Worm (Caenorhabditis elegans): ENCODE data around the gene F41H10.2.

F41H10.2 gene

DNA sequence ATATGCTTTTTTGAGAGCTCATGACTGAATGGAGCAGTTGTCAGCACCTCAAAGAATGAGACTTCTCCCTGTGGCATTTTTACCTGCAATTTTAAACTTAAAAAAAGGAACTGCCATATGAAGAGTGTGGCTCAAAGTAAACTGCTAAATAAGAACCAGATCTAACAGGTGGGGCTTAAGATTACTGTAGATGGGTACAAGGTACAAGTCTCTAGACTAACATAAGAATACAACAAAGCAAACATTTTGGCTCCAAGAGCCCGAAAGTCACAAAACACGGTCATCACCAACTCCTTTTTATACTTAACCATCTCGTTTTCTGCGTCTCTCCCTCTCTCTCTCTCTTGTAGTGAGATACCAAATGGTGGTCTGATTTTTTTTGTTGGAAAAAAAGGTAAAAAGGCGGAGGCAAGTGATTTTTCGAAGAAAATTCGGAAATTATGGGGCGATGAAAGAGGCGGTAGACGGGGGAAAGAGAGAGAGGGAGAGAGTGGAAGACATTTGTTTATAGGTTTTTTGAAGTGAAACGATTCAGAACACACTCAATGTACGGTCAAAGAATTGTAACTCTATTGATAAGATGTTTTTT, 7.1 kb downstream of the F41H10.2 start, which contains the start of gene elo-6:
Gene elo-6 (minus strand): TSS at position 83 of the 589 bp plus-strand sequence.
- TF ChIP-seq pax-1 (tag; optimal IDR thresholded peaks at IDR 0.05) (peak; percentile 7), K02D7.2 (tag; optimal IDR thresholded peaks at IDR 0.05) (no peak)

DNA sequence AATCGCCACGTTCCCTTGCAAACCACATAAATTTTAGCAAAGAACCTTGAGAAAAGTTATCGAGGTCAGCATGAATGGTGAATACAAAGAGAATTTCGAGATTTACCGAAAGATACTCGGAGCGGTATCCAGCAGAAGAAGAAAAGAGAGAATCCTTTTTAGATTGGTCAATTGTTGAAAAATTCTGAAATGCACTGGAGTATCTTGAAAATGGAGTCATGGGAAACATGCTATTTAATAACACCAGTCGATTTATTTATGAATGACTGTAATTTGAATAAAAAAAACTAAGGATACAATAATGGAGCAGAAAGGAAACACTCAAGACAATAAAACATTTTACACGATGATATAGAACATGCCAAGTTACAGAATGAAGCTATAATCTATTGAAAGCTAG, 8.5 kb downstream of the F41H10.2 start:
- TF ChIP-seq hlh-6 (tag; optimal IDR thresholded peaks at IDR 0.05) (no peak), eyg-1 (tag; optimal IDR thresholded peaks at IDR 0.05) (no peak), lin-11 (tag; optimal IDR thresholded peaks at IDR 0.05) (no peak), ztf-16 (tag; optimal IDR thresholded peaks at IDR 0.05) (no peak), Y22D7AL.16 (tag; optimal IDR thresholded peaks at IDR 0.05) (no peak), ahr-1 (tag; optimal IDR thresholded peaks at IDR 0.05) (no peak), npax-4 (tag; optimal IDR thresholded peaks at IDR 0.05) (no peak), pha-4 (tag; optimal IDR thresholded peaks at IDR 0.05) (no peak), ceh-18 (tag; optimal IDR thresholded peaks at IDR 0.05) (no peak), ceh-6 (GFP tag; optimal IDR thresholded peaks at IDR 0.05) (no peak), K02D7.2 (tag; optimal IDR thresholded peaks at IDR 0.05) (no peak), fkh-10 (GFP tag; optimal IDR thresholded peaks at IDR 0.05) (no peak), elt-2 (tag; optimal IDR thresholded peaks at IDR 0.05) (no peak), ama-1 (optimal IDR thresholded peaks at IDR 0.05) (no peak), ceh-34 (tag; optimal IDR thresholded peaks at IDR 0.05) (no peak), sox-4 (tag; optimal IDR thresholded peaks at IDR 0.05) (no peak)

DNA sequence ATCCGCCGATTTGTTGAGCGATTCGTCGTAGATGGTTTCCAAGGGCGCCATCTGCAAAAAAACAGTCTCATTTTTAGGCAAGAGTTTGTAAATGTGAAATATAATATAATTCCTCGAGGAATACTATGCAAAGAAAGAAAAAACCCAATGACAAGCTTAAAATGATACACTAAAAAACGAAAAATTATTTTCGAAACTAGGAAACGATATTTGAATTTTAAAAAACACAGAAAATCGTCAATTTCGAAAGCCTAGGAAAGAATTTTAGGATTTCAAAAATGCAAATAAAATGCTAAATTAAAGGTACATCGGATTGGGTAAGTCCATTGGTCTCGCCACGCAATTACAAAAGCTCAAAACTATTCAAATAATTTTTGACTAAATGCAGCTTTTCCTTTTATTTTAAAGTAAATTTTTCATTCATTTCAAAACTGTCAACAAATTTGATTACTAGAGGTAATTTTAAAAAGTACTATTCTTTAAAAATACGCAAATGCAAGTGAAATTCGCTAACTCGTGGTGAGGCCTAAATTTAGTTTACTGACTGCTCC, 10.1 kb downstream of the F41H10.2 start, which contains the start of the genes htp-1 and ZK616.5:
Gene htp-1 (minus strand): TSS at position 51 of the 551 bp plus-strand sequence.
Gene ZK616.5 (plus strand): TSS at position 423 of the 551 bp plus-strand sequence.
- no peak for TF ChIP-seq C38D4.7 (GFP tag; optimal IDR thresholded peaks at IDR 0.05)
- no peak for TF ChIP-seq elt-4 (tag; optimal IDR thresholded peaks at IDR 0.05)

DNA sequence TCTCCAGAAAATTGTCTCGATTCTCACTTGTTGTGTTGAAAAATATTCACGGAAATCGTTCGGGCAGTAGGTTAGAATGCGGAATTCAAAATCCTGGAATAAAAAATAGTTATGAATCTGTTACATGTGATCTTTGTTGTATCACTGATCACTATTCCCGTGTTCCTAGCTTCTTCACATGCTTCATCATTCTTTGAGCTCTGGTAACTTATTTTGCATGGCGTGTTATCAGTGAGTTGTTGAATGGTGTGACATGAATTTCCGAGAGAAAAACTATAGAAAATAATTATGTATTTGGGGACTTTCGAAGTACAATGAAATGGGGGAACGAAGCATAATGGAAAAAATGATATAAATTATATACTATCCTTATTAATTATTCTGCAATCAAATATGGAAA, 12.1 kb downstream of the F41H10.2 start:
- TF ChIP-seq hlh-30 (tag; optimal IDR thresholded peaks at IDR 0.05; ENCODE audit: insufficient read depth), result no peak
- no peak for TF ChIP-seq odd-2 (tag; optimal IDR thresholded peaks at IDR 0.05)
- TF ChIP-seq ceh-31 (tag; optimal IDR thresholded peaks at IDR 0.05), result no peak
- TF ChIP-seq madf-2 (tag; optimal IDR thresholded peaks at IDR 0.05), result no peak
- no peak for TF ChIP-seq hlh-15 (tag; optimal IDR thresholded peaks at IDR 0.05)
- TF ChIP-seq unc-86 (tag; optimal IDR thresholded peaks at IDR 0.05), result no peak
- no peak for TF ChIP-seq pqm-1 (tag; optimal IDR thresholded peaks at IDR 0.05)
- no peak for TF ChIP-seq hlh-8 (tag; optimal IDR thresholded peaks at IDR 0.05)
- TF ChIP-seq pros-1 (tag; optimal IDR thresholded peaks at IDR 0.05), result no peak
- TF ChIP-seq ceh-19 (GFP tag; optimal IDR thresholded peaks at IDR 0.05), result no peak
- no peak for TF ChIP-seq unc-3 (GFP tag; conservative IDR thresholded peaks at IDR 0.05)
- TF ChIP-seq unc-3 (tag; optimal IDR thresholded peaks at IDR 0.05), result no peak
- TF ChIP-seq che-1 (tag; optimal IDR thresholded peaks at IDR 0.05), result no peak
- TF ChIP-seq zip-5 (tag; optimal IDR thresholded peaks at IDR 0.05), result no peak
- no peak for TF ChIP-seq ceh-34 (tag; optimal IDR thresholded peaks at IDR 0.05)
- no peak for TF ChIP-seq C38D4.7 (GFP tag; optimal IDR thresholded peaks at IDR 0.05)
- TF ChIP-seq fax-1 (tag; optimal IDR thresholded peaks at IDR 0.05), result no peak
- no peak for TF ChIP-seq K09A11.1 (tag; optimal IDR thresholded peaks at IDR 0.05; ENCODE audit: insufficient read depth)
- no peak for TF ChIP-seq ztf-16 (tag; optimal IDR thresholded peaks at IDR 0.05)

DNA sequence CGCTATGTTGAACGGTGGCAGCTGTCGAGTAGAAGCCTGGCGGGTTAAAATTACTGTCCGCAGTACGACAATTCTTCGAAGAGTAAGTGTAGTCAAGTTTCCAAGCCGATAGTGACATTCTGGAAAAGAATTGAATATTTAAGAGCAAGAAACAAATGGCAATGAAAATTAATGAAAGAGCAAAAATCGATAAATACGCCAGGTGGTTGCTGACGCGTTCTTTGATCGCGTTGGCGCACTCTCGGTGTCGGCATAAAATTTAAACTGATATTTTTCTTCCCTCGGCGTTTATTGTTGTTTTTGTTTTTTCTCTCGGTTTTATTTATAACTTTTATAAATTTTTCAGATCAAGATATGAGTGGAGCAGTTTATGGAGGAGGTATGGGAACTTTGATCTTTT, 13.3 kb downstream of the F41H10.2 start, which contains the start of the genes perm-3 and swsn-6:
Gene perm-3 (minus strand): TSS at position 118 of the 400 bp plus-strand sequence.
Gene swsn-6 (plus strand): TSS at position 347 of the 400 bp plus-strand sequence.
- no peak for TF ChIP-seq madf-2 (tag; optimal IDR thresholded peaks at IDR 0.05)
- TF ChIP-seq sox-2 (GFP tag; IDR thresholded peaks at IDR 0.05), result no peak
- TF ChIP-seq nhr-11 (tag; optimal IDR thresholded peaks at IDR 0.05), result no peak
- peak; percentile 41 for TF ChIP-seq ceh-34 (tag; optimal IDR thresholded peaks at IDR 0.05)
- TF ChIP-seq ceh-14 (tag; optimal IDR thresholded peaks at IDR 0.05), result peak; percentile 19
- no peak for TF ChIP-seq syd-9 (tag; optimal IDR thresholded peaks at IDR 0.05)
- TF ChIP-seq elt-2 (tag; optimal IDR thresholded peaks at IDR 0.05), result peak; percentile 41
- no peak for TF ChIP-seq pag-3 (tag; optimal IDR thresholded peaks at IDR 0.05; ENCODE audit: borderline replicate concordance)
- TF ChIP-seq unc-86 (tag; optimal IDR thresholded peaks at IDR 0.05), result peak; percentile 9
- TF ChIP-seq nfya-1 (tag; optimal IDR thresholded peaks at IDR 0.05), result peak; percentile 35
- TF ChIP-seq ets-4 (tag; optimal IDR thresholded peaks at IDR 0.05), result no peak
- TF ChIP-seq unc-42 (tag; optimal IDR thresholded peaks at IDR 0.05), result peak; percentile 46
- TF ChIP-seq ceh-24 (tag; optimal IDR thresholded peaks at IDR 0.05), result no peak
- peak; percentile 22 for TF ChIP-seq ceh-30 (tag; optimal IDR thresholded peaks at IDR 0.05)
- TF ChIP-seq ceh-18 (tag; optimal IDR thresholded peaks at IDR 0.05), result peak; percentile 19
- TF ChIP-seq gmeb-2 (tag; optimal IDR thresholded peaks at IDR 0.05), result no peak

Measured in whole organism, late embryonic.